Worm (Caenorhabditis elegans): ENCODE measurements around the gene paf-2.

Gene paf-2

ce11 chrX:4282380-4282779, 15.2 kb downstream of the paf-2 start, which contains the start of gene C52B9.19:
C52B9.19 (plus strand) TSS chrX:4282555.
- TF ChIP-seq sox-4 (tag; optimal IDR thresholded peaks at IDR 0.05), result no peak
- no peak for TF ChIP-seq ceh-14 (tag; optimal IDR thresholded peaks at IDR 0.05)
- no peak for TF ChIP-seq eyg-1 (tag; optimal IDR thresholded peaks at IDR 0.05)
- no peak for TF ChIP-seq rnt-1 (tag; optimal IDR thresholded peaks at IDR 0.05)
- no peak for TF ChIP-seq ceh-2 (tag; optimal IDR thresholded peaks at IDR 0.05)
- TF ChIP-seq tbx-2 (tag; optimal IDR thresholded peaks at IDR 0.05), result no peak
- no peak for TF ChIP-seq odd-2 (tag; optimal IDR thresholded peaks at IDR 0.05)
- no peak for TF ChIP-seq K09A11.1 (tag; optimal IDR thresholded peaks at IDR 0.05; ENCODE audit: insufficient read depth)
- TF ChIP-seq dmd-4 (tag; optimal IDR thresholded peaks at IDR 0.05; ENCODE audit: borderline replicate concordance), result no peak
- TF ChIP-seq F13H6.1 (tag; optimal IDR thresholded peaks at IDR 0.05), result no peak
- TF ChIP-seq nhr-232 (tag; optimal IDR thresholded peaks at IDR 0.05), result no peak
- TF ChIP-seq elt-4 (tag; optimal IDR thresholded peaks at IDR 0.05), result no peak
- TF ChIP-seq fax-1 (tag; optimal IDR thresholded peaks at IDR 0.05), result no peak
- TF ChIP-seq ref-2 (tag; optimal IDR thresholded peaks at IDR 0.05), result no peak
- TF ChIP-seq ahr-1 (tag; optimal IDR thresholded peaks at IDR 0.05), result no peak

- TF ChIP-seq C38D4.7 (GFP tag; optimal IDR thresholded peaks at IDR 0.05) (no peak), tbx-2 (tag; optimal IDR thresholded peaks at IDR 0.05) (no peak), ceh-6 (GFP tag; optimal IDR thresholded peaks at IDR 0.05) (no peak), eyg-1 (tag; optimal IDR thresholded peaks at IDR 0.05) (no peak), ceh-45 (GFP tag; IDR thresholded peaks at IDR 0.05) (no peak), zip-5 (tag; optimal IDR thresholded peaks at IDR 0.05) (no peak), ceh-14 (tag; optimal IDR thresholded peaks at IDR 0.05) (no peak), pag-3 (tag; optimal IDR thresholded peaks at IDR 0.05; ENCODE audit: borderline replicate concordance) (no peak), pha-2 (tag; optimal IDR thresholded peaks at IDR 0.05) (no peak), F13H6.1 (tag; optimal IDR thresholded peaks at IDR 0.05) (no peak), dmd-4 (tag; optimal IDR thresholded peaks at IDR 0.05; ENCODE audit: borderline replicate concordance) (no peak), nfya-1 (tag; optimal IDR thresholded peaks at IDR 0.05) (no peak), odd-2 (tag; optimal IDR thresholded peaks at IDR 0.05) (no peak), T23F11.4 (GFP tag; optimal IDR thresholded peaks at IDR 0.05) (no peak), ceh-18 (tag; optimal IDR thresholded peaks at IDR 0.05) (no peak), dve-1 (tag; optimal IDR thresholded peaks at IDR 0.05) (no peak), hlh-8 (tag; optimal IDR thresholded peaks at IDR 0.05) (no peak)
These were observed 18.2 kb downstream of the paf-2 start, which contains the start of the genes twk-28 and ets-9 for ce11 chrX:4279294-4279782. twk-28 (minus strand) TSS chrX:4279344. ets-9 (plus strand) TSS chrX:4279703.

- TF ChIP-seq ceh-48 (tag; optimal IDR thresholded peaks at IDR 0.05), result no peak
- TF ChIP-seq ceh-14 (tag; optimal IDR thresholded peaks at IDR 0.05), result no peak
These were observed 23.4 kb downstream of the paf-2 start, which contains the start of gene mec-18 for ce11 chrX:4274116-4274515. mec-18 (minus strand) TSS chrX:4274216.

ce11 chrX:4273614-4274013, 23.9 kb downstream of the paf-2 start, which contains the start of gene C52B9.10:
C52B9.10 (plus strand) TSS chrX:4273914.
- TF ChIP-seq tbx-2 (tag; optimal IDR thresholded peaks at IDR 0.05) (no peak), hlh-30 (tag; optimal IDR thresholded peaks at IDR 0.05; ENCODE audit: insufficient read depth) (no peak), syd-9 (tag; optimal IDR thresholded peaks at IDR 0.05) (no peak), ahr-1 (tag; optimal IDR thresholded peaks at IDR 0.05) (no peak), ceh-2 (tag; optimal IDR thresholded peaks at IDR 0.05) (no peak), pha-4 (tag; optimal IDR thresholded peaks at IDR 0.05) (no peak), gmeb-2 (tag; optimal IDR thresholded peaks at IDR 0.05) (no peak), ceh-6 (GFP tag; optimal IDR thresholded peaks at IDR 0.05) (no peak), npax-4 (tag; optimal IDR thresholded peaks at IDR 0.05) (no peak), C38D4.7 (GFP tag; optimal IDR thresholded peaks at IDR 0.05) (no peak), K02D7.2 (tag; optimal IDR thresholded peaks at IDR 0.05) (no peak), madf-2 (tag; optimal IDR thresholded peaks at IDR 0.05) (no peak)

Data from whole organism, late embryonic.